Fruit fly (Drosophila melanogaster): ENCODE results near the gene CG42764.

DNA sequence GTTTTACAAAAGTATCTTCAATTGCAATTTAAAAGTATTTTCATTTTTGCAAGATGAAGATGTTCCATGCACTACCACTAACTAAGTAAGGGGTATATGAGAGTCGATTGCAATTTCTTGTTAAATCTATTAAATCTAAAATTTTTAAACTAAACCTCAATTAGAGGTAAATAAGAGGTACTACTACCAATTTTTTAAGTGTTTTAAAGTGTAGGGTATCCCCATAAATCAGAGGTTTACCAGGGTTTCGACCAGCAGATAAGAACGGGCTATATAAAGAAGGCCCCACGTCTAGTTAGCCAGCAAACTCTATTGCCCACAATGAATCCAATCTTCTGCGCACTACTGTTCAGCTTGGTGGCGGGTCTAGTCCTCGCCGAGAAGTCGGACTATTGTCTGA lies 5.5 kb downstream of the CG42764 start, which contains the start of gene mag:
- TF ChIP-seq EcR (GFP tag; optimal IDR thresholded peaks at IDR 0.05), result no peak
- TF ChIP-seq CG8478 (optimal IDR thresholded peaks at IDR 0.05), result no peak
- no peak for TF ChIP-seq psq (optimal IDR thresholded peaks at IDR 0.05)
- TF ChIP-seq pan (optimal IDR thresholded peaks at IDR 0.05), result no peak
- no peak for TF ChIP-seq Dll (optimal IDR thresholded peaks at IDR 0.05)
